Fruit fly (Drosophila melanogaster) whole organism, embryonic: Measurements from ENCODE around the gene glob2.
A peak's percentile ranks its signal among the peaks of the same experiment; 100 is the strongest.

ENCODE experiments used
- B-H1 ChIP-seq: fragments of 200-800 bp; sonication (Bioruptor generic); IDR thresholded peaks from 3 replicates; pipeline ENCODE4 v1.3.6; 2022; ENCODE audit warnings: missing biosample characterization, missing genetic modification characterization
- B-H2 ChIP-seq: fragments of 200-800 bp; sonication (Bioruptor generic); optimal IDR thresholded peaks from 2 replicates; lab custom pipeline; 2018; ENCODE audit warnings: missing biosample characterization, mild to moderate bottlenecking, missing genetic modification characterization
- Bdp1 ChIP-seq: fragments of 200-800 bp; sonication (Bioruptor generic); optimal IDR thresholded peaks from 3 replicates; lab custom pipeline; 2016; ENCODE audit warnings: missing biosample characterization, missing genetic modification characterization
- BtbVII ChIP-seq: fragments of 200-800 bp; sonication (Bioruptor generic); optimal IDR thresholded peaks from 3 replicates; lab custom pipeline; 2017; ENCODE audit warnings: missing biosample characterization, mild to moderate bottlenecking, missing genetic modification characterization
- Bteb2 ChIP-seq: fragments of 200-800 bp; sonication (Bioruptor generic); optimal IDR thresholded peaks from 2 replicates; lab custom pipeline; 2016; ENCODE audit warnings: missing biosample characterization, missing genetic modification characterization
- CG12071 ChIP-seq: fragments of 200-800 bp; sonication (Bioruptor generic); optimal IDR thresholded peaks from 3 replicates; lab custom pipeline; 2018; ENCODE audit warnings: missing biosample characterization, mild to moderate bottlenecking, missing genetic modification characterization
- CG14441 ChIP-seq: fragments of 200-800 bp; sonication (Bioruptor generic); IDR thresholded peaks from 2 replicates; pipeline ENCODE4 v1.3.6; 2022; ENCODE audit warnings: missing biosample characterization, missing genetic modification characterization
- CG15601 ChIP-seq: fragments of 200-800 bp; sonication (Bioruptor generic); optimal IDR thresholded peaks from 3 replicates; lab custom pipeline; 2019; ENCODE audit warnings: missing biosample characterization, mild to moderate bottlenecking, missing genetic modification characterization, moderate library complexity
- CG17361 ChIP-seq: fragments of 200-800 bp; sonication (Bioruptor generic); IDR thresholded peaks from 3 replicates; pipeline ENCODE4 v1.3.6; 2022; ENCODE audit warnings: missing biosample characterization, missing genetic modification characterization
- CG1792 ChIP-seq: fragments of 200-800 bp; sonication (Bioruptor generic); optimal IDR thresholded peaks from 2 replicates; lab custom pipeline; 2016; ENCODE audit warnings: missing biosample characterization, missing genetic modification characterization
- CG18764 ChIP-seq: fragments of 200-800 bp; sonication (Bioruptor generic); optimal IDR thresholded peaks from 3 replicates; lab custom pipeline; 2016; ENCODE audit warnings: missing biosample characterization, missing genetic modification characterization
- CG2875 ChIP-seq: fragments of 200-800 bp; sonication (Bioruptor generic); optimal IDR thresholded peaks from 2 replicates; lab custom pipeline; 2017; ENCODE audit warnings: missing biosample characterization, mild to moderate bottlenecking, missing genetic modification characterization, missing genetic modification reagents
- CG32767 ChIP-seq: fragments of 200-800 bp; sonication (Bioruptor generic); IDR thresholded peaks from 2 replicates; pipeline ENCODE4 v1.3.6; 2022; ENCODE audit warnings: missing biosample characterization, missing genetic modification characterization
- CG5245 ChIP-seq: fragments of 200-800 bp; sonication (Bioruptor generic); optimal IDR thresholded peaks from 3 replicates; lab custom pipeline; 2016; ENCODE audit warnings: missing biosample characterization, missing genetic modification characterization
- CG6683 ChIP-seq: fragments of 200-800 bp; sonication (Bioruptor generic); optimal IDR thresholded peaks from 2 replicates; lab custom pipeline; 2017; ENCODE audit warnings: missing biosample characterization, mild to moderate bottlenecking, missing genetic modification characterization, missing genetic modification reagents
- CG7372 ChIP-seq: fragments of 200-800 bp; sonication (Bioruptor generic); IDR thresholded peaks from 2 replicates; pipeline ENCODE4 v1.3.6; 2022; ENCODE audit warnings: missing biosample characterization, missing genetic modification characterization
- CG8944 ChIP-seq: fragments of 200-800 bp; sonication (Bioruptor generic); optimal IDR thresholded peaks from 3 replicates; lab custom pipeline; 2016; ENCODE audit warnings: missing biosample characterization, missing genetic modification characterization
- Dek ChIP-seq: fragments of 200-800 bp; sonication (Bioruptor generic); optimal IDR thresholded peaks from 3 replicates; lab custom pipeline; 2019; ENCODE audit warnings: missing biosample characterization, mild to moderate bottlenecking, missing genetic modification characterization, moderate library complexity
- Fer1 ChIP-seq: fragments of 200-800 bp; sonication (Bioruptor generic); optimal IDR thresholded peaks from 2 replicates; lab custom pipeline; 2017; ENCODE audit warnings: missing biosample characterization, mild to moderate bottlenecking, missing genetic modification characterization
- HLH54F ChIP-seq: fragments of 200-800 bp; sonication (Bioruptor generic); optimal IDR thresholded peaks from 3 replicates; lab custom pipeline; 2016; ENCODE audit warnings: missing biosample characterization, missing genetic modification characterization
- Hand ChIP-seq: fragments of 200-800 bp; sonication (Bioruptor generic); optimal IDR thresholded peaks from 2 replicates; lab custom pipeline; 2017; ENCODE audit warnings: mild to moderate bottlenecking, missing biosample characterization, missing genetic modification reagents, missing genetic modification characterization
- Myb ChIP-seq: fragments of 200-800 bp; sonication (Bioruptor generic); optimal IDR thresholded peaks from 2 replicates; lab custom pipeline; 2016; ENCODE audit warnings: missing biosample characterization, missing genetic modification characterization
- Optix ChIP-seq: fragments of 200-800 bp; sonication (Bioruptor generic); IDR thresholded peaks from 3 replicates; pipeline ENCODE4 v1.3.6; 2022; ENCODE audit warnings: missing biosample characterization, missing genetic modification characterization
- Sox102F ChIP-seq: fragments of 200-800 bp; sonication (Bioruptor generic); optimal IDR thresholded peaks from 2 replicates; lab custom pipeline; 2018; ENCODE audit warnings: missing biosample characterization, mild to moderate bottlenecking, missing genetic modification characterization, moderate library complexity
- Spps ChIP-seq: fragments of 200-800 bp; sonication (Bioruptor generic); optimal IDR thresholded peaks from 2 replicates; lab custom pipeline; 2018; ENCODE audit warnings: missing biosample characterization, mild to moderate bottlenecking, missing genetic modification characterization
- Sry-δ ChIP-seq: fragments of 200-800 bp; sonication (Bioruptor generic); optimal IDR thresholded peaks from 2 replicates; lab custom pipeline; 2016; ENCODE audit warnings: missing biosample characterization, missing genetic modification characterization
- ase ChIP-seq: fragments of 200-800 bp; sonication (Bioruptor generic); IDR thresholded peaks from 3 replicates; pipeline ENCODE4 v1.3.6; 2022; ENCODE audit warnings: missing biosample characterization, missing genetic modification characterization
- br ChIP-seq: fragments of >200 bp; optimal IDR thresholded peaks from 2 replicates; lab custom pipeline; 2017
- cg ChIP-seq: fragments of 200-800 bp; sonication (Bioruptor generic); optimal IDR thresholded peaks from 3 replicates; lab custom pipeline; 2019; ENCODE audit warnings: missing biosample characterization, mild to moderate bottlenecking, missing genetic modification characterization, moderate library complexity
- chinmo ChIP-seq: fragments of 200-800 bp; sonication (Bioruptor generic); IDR thresholded peaks from 4 replicates; pipeline ENCODE4 v1.3.6; 2022; ENCODE audit warnings: missing biosample characterization, missing genetic modification characterization; ENCODE audit not compliant: partially characterized antibody
- corto ChIP-seq: fragments of 200-800 bp; sonication (Bioruptor generic); optimal IDR thresholded peaks from 2 replicates; lab custom pipeline; 2016; ENCODE audit warnings: missing biosample characterization, mild to moderate bottlenecking, missing genetic modification characterization, moderate library complexity
- emc ChIP-seq: fragments of 200-800 bp; sonication (Bioruptor generic); optimal IDR thresholded peaks from 2 replicates; lab custom pipeline; 2016; ENCODE audit warnings: missing biosample characterization, missing genetic modification characterization
- fd64A ChIP-seq: fragments of 200-800 bp; sonication (Bioruptor generic); optimal IDR thresholded peaks from 3 replicates; lab custom pipeline; 2018; ENCODE audit warnings: missing biosample characterization, mild to moderate bottlenecking, missing genetic modification characterization
- grau ChIP-seq: fragments of 200-800 bp; optimal IDR thresholded peaks from 3 replicates; lab custom pipeline; 2019; ENCODE audit warnings: missing biosample characterization, mild to moderate bottlenecking, missing genetic modification characterization, moderate library complexity
- hb ChIP-seq: fragments of 200-800 bp; sonication (Bioruptor generic); IDR thresholded peaks from 3 replicates; pipeline ENCODE4 v1.3.6; 2022; ENCODE audit warnings: missing biosample characterization, missing genetic modification characterization; ENCODE audit not compliant: partially characterized antibody
- insv ChIP-seq, 2 experiments: fragments of 200-800 bp; sonication (Bioruptor generic); optimal IDR thresholded peaks; 3 replicates each; lab custom pipeline; 2016 to 2018; ENCODE audit warnings: missing biosample characterization in 2 of 2, missing genetic modification characterization in 2 of 2
- inv ChIP-seq: fragments of 200-800 bp; sonication (Bioruptor generic); IDR thresholded peaks from 2 replicates; pipeline ENCODE4 v1.3.6; 2022; ENCODE audit warnings: missing biosample characterization, missing genetic modification characterization; ENCODE audit not compliant: partially characterized antibody
- lilli ChIP-seq: fragments of 200-800 bp; sonication (Bioruptor generic); optimal IDR thresholded peaks from 3 replicates; lab custom pipeline; 2016; ENCODE audit warnings: missing biosample characterization, missing genetic modification characterization
- mirr ChIP-seq: fragments of 200-800 bp; sonication (Bioruptor generic); optimal IDR thresholded peaks from 3 replicates; lab custom pipeline; 2018; ENCODE audit warnings: missing biosample characterization, mild to moderate bottlenecking, missing genetic modification characterization
- org-1 ChIP-seq: fragments of 200-800 bp; sonication (Bioruptor generic); optimal IDR thresholded peaks from 2 replicates; lab custom pipeline; 2017; ENCODE audit warnings: missing biosample characterization, missing genetic modification characterization
- scrt ChIP-seq: fragments of 200-800 bp; sonication (Bioruptor generic); optimal IDR thresholded peaks from 2 replicates; lab custom pipeline; 2018; ENCODE audit warnings: missing biosample characterization, mild to moderate bottlenecking, missing genetic modification characterization, moderate library complexity
- seq ChIP-seq: fragments of 200-800 bp; sonication (Bioruptor generic); IDR thresholded peaks from 2 replicates; pipeline ENCODE4 v1.3.6; 2022; ENCODE audit warnings: missing biosample characterization, missing genetic modification characterization
- shn ChIP-seq: fragments of 200-800 bp; sonication (Bioruptor generic); optimal IDR thresholded peaks from 3 replicates; lab custom pipeline; 2016; ENCODE audit warnings: missing biosample characterization, missing genetic modification characterization
- sna ChIP-seq: fragments of 200-800 bp; sonication (Bioruptor generic); IDR thresholded peaks from 2 replicates; pipeline ENCODE4 v1.3.6; 2022; ENCODE audit warnings: missing biosample characterization, missing genetic modification characterization; ENCODE audit not compliant: partially characterized antibody
- so ChIP-seq: fragments of 200-800 bp; sonication (Bioruptor generic); IDR thresholded peaks from 3 replicates; pipeline ENCODE4 v1.3.6; 2022; ENCODE audit warnings: missing biosample characterization, missing genetic modification characterization
- tup ChIP-seq: fragments of 200-800 bp; sonication (Bioruptor generic); optimal IDR thresholded peaks from 2 replicates; lab custom pipeline; 2016; ENCODE audit warnings: missing biosample characterization, mild to moderate bottlenecking, missing genetic modification characterization, moderate library complexity
- unc-4 ChIP-seq: fragments of 200-800 bp; sonication (Bioruptor generic); IDR thresholded peaks from 2 replicates; pipeline ENCODE4 v1.3.6; 2022; ENCODE audit warnings: missing biosample characterization, missing genetic modification characterization; ENCODE audit not compliant: partially characterized antibody
- usp ChIP-seq: fragments of >200 bp; optimal IDR thresholded peaks from 2 replicates; lab custom pipeline; 2017; ENCODE audit warnings: missing biosample characterization, missing genetic modification characterization
- zf30C ChIP-seq: fragments of 200-800 bp; sonication (Bioruptor generic); optimal IDR thresholded peaks from 3 replicates; lab custom pipeline; 2018; ENCODE audit warnings: missing biosample characterization, mild to moderate bottlenecking, missing genetic modification characterization

Gene glob2

dm6 chr3R:6657278-6658246, 48.8 kb upstream of the glob2 start, which contains the start of the genes CG1307 and twr (continued):
- no peak for TF ChIP-seq mirr (GFP tag; lab: Kevin White, UChicago)
- no peak for TF ChIP-seq CG17361
- TF ChIP-seq Sox102F (GFP tag; lab: Kevin White, UChicago): no peak
- TF ChIP-seq CG7372 (GFP tag; lab: Robert Waterston, UW): 0 out of 2 replicates have a peak, but pooled peaks have one; percentile 15
- TF ChIP-seq HLH54F (GFP tag; lab: Kevin White, UChicago): no peak
- TF ChIP-seq insv (GFP tag; optimal IDR thresholded peaks at IDR 0.05; lab: Kevin White, UChicago): peak in 1 of 2 experiments; percentile 19
- no peak for TF ChIP-seq CG15601
- TF ChIP-seq corto: no peak
- no peak for TF ChIP-seq CG5245 (GFP tag; lab: Kevin White, UChicago)
- no peak for TF ChIP-seq CG1792 (GFP tag; lab: Kevin White, UChicago)
- no peak for TF ChIP-seq org-1 (GFP tag; lab: Kevin White, UChicago)
- no peak for TF ChIP-seq emc (GFP tag; lab: Kevin White, UChicago)
- TF ChIP-seq lilli (GFP tag; lab: Kevin White, UChicago): no peak
- no peak for TF ChIP-seq CG2875 (GFP tag; lab: Kevin White, UChicago)
- TF ChIP-seq CG18764 (GFP tag; lab: Kevin White, UChicago): peak; percentile 23
- TF ChIP-seq zf30C (GFP tag; lab: Kevin White, UChicago): no peak
- no peak for TF ChIP-seq seq (GFP tag; lab: Robert Waterston, UW)
- TF ChIP-seq CG8944 (GFP tag; lab: Kevin White, UChicago): no peak
- TF ChIP-seq ase (GFP tag; lab: Robert Waterston, UW): no peak
- no peak for TF ChIP-seq unc-4 (GFP tag; lab: Robert Waterston, UW)
- TF ChIP-seq br: no peak
- no peak for TF ChIP-seq scrt
- TF ChIP-seq sna (GFP tag; lab: Robert Waterston, UW): no peak
- no peak for TF ChIP-seq Bdp1 (GFP tag; lab: Kevin White, UChicago)
- no peak for TF ChIP-seq shn (GFP tag; lab: Kevin White, UChicago)
- TF ChIP-seq Fer1 (GFP tag; lab: Kevin White, UChicago): peak; percentile 35
- TF ChIP-seq CG12071 (GFP tag; lab: Kevin White, UChicago): no peak
- TF ChIP-seq Optix: no peak
- no peak for TF ChIP-seq so (GFP tag; lab: Robert Waterston, UW)
- TF ChIP-seq BtbVII (GFP tag; lab: Kevin White, UChicago): no peak
- TF ChIP-seq cg (GFP tag; lab: Kevin White, UChicago): no peak
- TF ChIP-seq tup (GFP tag; lab: Kevin White, UChicago): no peak
- peak; percentile 31; the same call in 1 of the 2 replicates for TF ChIP-seq CG14441
- no peak for TF ChIP-seq chinmo (GFP tag; lab: Robert Waterston, UW)
- no peak for TF ChIP-seq fd64A
- peak; percentile 51 for TF ChIP-seq Dek (tag; lab: Kevin White, UChicago)
- TF ChIP-seq B-H2: no peak
- no peak for TF ChIP-seq Hand
- no peak for TF ChIP-seq usp (GFP tag; lab: Kevin White, UChicago)
- no peak for TF ChIP-seq hb (GFP tag; lab: Robert Waterston, UW)
- peak; percentile 24 for TF ChIP-seq Spps (tag; lab: Kevin White, UChicago)
- TF ChIP-seq B-H1 (GFP tag; lab: Robert Waterston, UW): no peak
- TF ChIP-seq CG32767 (GFP tag; lab: Robert Waterston, UW): no peak
- TF ChIP-seq grau (tag; lab: Kevin White, UChicago): no peak
- no peak for TF ChIP-seq Bteb2
- TF ChIP-seq inv: no peak
- no peak for TF ChIP-seq CG6683 (GFP tag; lab: Kevin White, UChicago)
- TF ChIP-seq Sry-δ: peak; percentile 21
- peak; percentile 81 for TF ChIP-seq Myb (GFP tag; lab: Kevin White, UChicago)
